Fruit fly (Drosophila melanogaster): ENCODE results near the gene AdamTS-A.

The AdamTS-A gene

DNA sequence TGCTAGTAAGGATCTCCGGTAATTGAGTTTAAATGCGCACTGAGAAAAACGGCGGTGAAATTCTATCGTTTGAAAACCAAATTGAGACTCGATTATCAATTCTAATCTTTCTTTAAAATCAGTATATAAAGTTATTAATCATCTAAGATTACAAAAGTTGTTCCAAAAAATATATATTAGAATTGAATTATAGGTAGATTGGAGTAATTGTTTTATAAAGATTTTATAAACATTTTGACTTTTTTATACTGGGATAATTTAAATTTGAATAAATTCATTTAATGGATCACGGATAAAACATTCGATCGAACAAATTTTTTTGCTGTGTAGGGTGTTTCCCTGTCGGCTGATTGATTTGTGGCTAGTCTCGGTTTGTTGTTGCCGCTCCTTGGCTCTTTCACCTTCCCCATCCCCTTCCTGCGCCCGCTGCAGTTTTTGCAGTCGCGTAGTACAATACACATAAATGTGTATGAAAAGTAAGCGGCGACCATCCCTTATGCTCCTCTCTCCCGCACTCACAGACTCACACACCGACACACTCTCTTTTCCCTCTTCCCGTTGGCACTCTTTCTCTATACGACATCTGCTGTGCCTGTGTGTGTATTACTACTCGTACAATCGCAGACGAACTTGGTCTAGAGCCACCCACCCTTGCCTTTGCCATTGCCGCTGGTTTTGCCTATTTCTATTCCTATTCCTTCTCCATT is 57.0 kb downstream of the AdamTS-A start (continued):
- TF ChIP-seq CG17385 (GFP tag; optimal IDR thresholded peaks at IDR 0.05) = peak; percentile 71
- TF ChIP-seq CG1024 (GFP tag; IDR thresholded peaks at IDR 0.05) = no peak
- TF ChIP-seq zfh2 (GFP tag; optimal IDR thresholded peaks at IDR 0.05) = no peak
- no peak for TF ChIP-seq C15 (GFP tag; IDR thresholded peaks at IDR 0.05)
- TF ChIP-seq nau (GFP tag; optimal IDR thresholded peaks at IDR 0.05) = peak; percentile 29
- TF ChIP-seq Med (GFP tag) = peak; percentile 52
- no peak for TF ChIP-seq Hr78 (GFP tag; optimal IDR thresholded peaks at IDR 0.05)
- no peak for TF ChIP-seq her (GFP tag; optimal IDR thresholded peaks at IDR 0.05)
- peak; percentile 19 for TF ChIP-seq Abd-B (GFP tag; optimal IDR thresholded peaks at IDR 0.05)
- no peak; the same call in 1 of the 2 replicates for TF ChIP-seq ranshi (GFP tag; IDR thresholded peaks at IDR 0.05)
- TF ChIP-seq tap (tag; optimal IDR thresholded peaks at IDR 0.05) = peak; percentile 21
- TF ChIP-seq HLH3B (GFP tag; IDR thresholded peaks at IDR 0.05) = peak; percentile 36; the same call in 1 of the 2 replicates
- TF ChIP-seq CG10147 (GFP tag; optimal IDR thresholded peaks at IDR 0.05) = peak; percentile 48
- peak; percentile 78 for TF ChIP-seq odd (GFP tag; optimal IDR thresholded peaks at IDR 0.05)
- TF ChIP-seq CG12391 (tag; optimal IDR thresholded peaks at IDR 0.05) = peak; percentile 93
- TF ChIP-seq CG11398 (GFP tag; optimal IDR thresholded peaks at IDR 0.05) = no peak
- no peak for TF ChIP-seq shn (GFP tag; optimal IDR thresholded peaks at IDR 0.05)
- TF ChIP-seq CG15269 (tag; optimal IDR thresholded peaks at IDR 0.05) = peak; percentile 70
- no peak for TF ChIP-seq Dp (GFP tag; optimal IDR thresholded peaks at IDR 0.05)
- no peak for TF ChIP-seq CG1647 (GFP tag; optimal IDR thresholded peaks at IDR 0.05)
- TF ChIP-seq cg (GFP tag; optimal IDR thresholded peaks at IDR 0.05) = peak; percentile 79
- TF ChIP-seq CG10462 (GFP tag; optimal IDR thresholded peaks at IDR 0.05) = peak; percentile 78
- TF ChIP-seq CG2875 (GFP tag; optimal IDR thresholded peaks at IDR 0.05) = peak; percentile 56
- no peak for TF ChIP-seq Doc2 (GFP tag; IDR thresholded peaks at IDR 0.05)
- TF ChIP-seq CG9817 (tag; optimal IDR thresholded peaks at IDR 0.05) = peak; percentile 53
- no peak for TF ChIP-seq CG4730 (GFP tag; IDR thresholded peaks at IDR 0.05)
- TF ChIP-seq zen (tag; optimal IDR thresholded peaks at IDR 0.05) = peak; percentile 87
- TF ChIP-seq CG12744 (GFP tag; optimal IDR thresholded peaks at IDR 0.05) = peak; percentile 14
- TF ChIP-seq sima (GFP tag; optimal IDR thresholded peaks at IDR 0.05) = no peak
- TF ChIP-seq pros (GFP tag; optimal IDR thresholded peaks at IDR 0.05) = peak; percentile 96
- TF ChIP-seq BEAF-32 (GFP tag; optimal IDR thresholded peaks at IDR 0.05) = no peak
- TF ChIP-seq Nf-YA (GFP tag; IDR thresholded peaks at IDR 0.05) = no peak
- TF ChIP-seq Dfd (GFP tag; optimal IDR thresholded peaks at IDR 0.05) = no peak
- no peak for TF ChIP-seq gcm2 (GFP tag; optimal IDR thresholded peaks at IDR 0.05)
- peak; percentile 38 for TF ChIP-seq Max (GFP tag; optimal IDR thresholded peaks at IDR 0.05)
- TF ChIP-seq dmrt11E (tag; optimal IDR thresholded peaks at IDR 0.05) = peak; percentile 95
- TF ChIP-seq Hr51 (GFP tag; optimal IDR thresholded peaks at IDR 0.05) = peak; percentile 11 to 84
- TF ChIP-seq Hr3 (GFP tag; optimal IDR thresholded peaks at IDR 0.05) = peak; percentile 80
- no peak for TF ChIP-seq HLHmδ (GFP tag; optimal IDR thresholded peaks at IDR 0.05)
- no peak for TF ChIP-seq chn (GFP tag; optimal IDR thresholded peaks at IDR 0.05)
- TF ChIP-seq fd102C (GFP tag; optimal IDR thresholded peaks at IDR 0.05) = peak; percentile 48
- no peak for TF ChIP-seq Dip2 (GFP tag; IDR thresholded peaks at IDR 0.05)
- no peak for TF ChIP-seq disco-r (GFP tag; optimal IDR thresholded peaks at IDR 0.05)
- TF ChIP-seq CG4820 (GFP tag; optimal IDR thresholded peaks at IDR 0.05) = peak; percentile 66
- no peak for TF ChIP-seq CG7786 (GFP tag; optimal IDR thresholded peaks at IDR 0.05)
- TF ChIP-seq slp2 (GFP tag; optimal IDR thresholded peaks at IDR 0.05) = no peak
- TF ChIP-seq gsb-n (tag; optimal IDR thresholded peaks at IDR 0.05) = peak; percentile 88
- TF ChIP-seq insv (GFP tag; optimal IDR thresholded peaks at IDR 0.05) = no peak
- TF ChIP-seq twi (tag; optimal IDR thresholded peaks at IDR 0.05) = peak; percentile 48

Measured in whole organism, embryonic.